Worm (Caenorhabditis elegans) whole organism, L2 larva: Measurements from ENCODE around the gene ife-5.

Experiments
- ceh-16 ChIP-seq: fragments of 150-350 bp; optimal IDR thresholded peaks from 2 replicates; lab custom pipeline; 2014; ENCODE audit warnings: missing biosample characterization, missing genetic modification characterization
- ceh-82 ChIP-seq: fragments of 150-350 bp; optimal IDR thresholded peaks from 2 replicates; lab custom pipeline; 2014; ENCODE audit warnings: missing biosample characterization, missing genetic modification characterization
- dmd-4 ChIP-seq: sonication (generic microtip); optimal IDR thresholded peaks from 2 replicates; lab custom pipeline; 2017; ENCODE audit warnings: missing biosample characterization, missing genetic modification characterization
- lin-11 ChIP-seq: fragments of 150-350 bp; sonication (generic microtip); optimal IDR thresholded peaks from 2 replicates; lab custom pipeline; 2014; ENCODE audit warnings: missing biosample characterization, missing genetic modification characterization, inconsistent platforms, mixed read lengths
- lin-39 ChIP-seq: fragments of 150-350 bp; optimal IDR thresholded peaks from 2 replicates; lab custom pipeline; 2014; ENCODE audit warnings: missing biosample characterization, missing genetic modification reagents, missing genetic modification characterization
- nhr-237 ChIP-seq: fragments of 150-350 bp; optimal IDR thresholded peaks from 2 replicates; lab custom pipeline; 2014; ENCODE audit warnings: missing biosample characterization, missing genetic modification characterization
- nhr-25 ChIP-seq: fragments of 150-350 bp; sonication (generic microtip); optimal IDR thresholded peaks from 3 replicates; lab custom pipeline; 2014; ENCODE audit warnings: missing biosample characterization, missing genetic modification characterization

DNA sequence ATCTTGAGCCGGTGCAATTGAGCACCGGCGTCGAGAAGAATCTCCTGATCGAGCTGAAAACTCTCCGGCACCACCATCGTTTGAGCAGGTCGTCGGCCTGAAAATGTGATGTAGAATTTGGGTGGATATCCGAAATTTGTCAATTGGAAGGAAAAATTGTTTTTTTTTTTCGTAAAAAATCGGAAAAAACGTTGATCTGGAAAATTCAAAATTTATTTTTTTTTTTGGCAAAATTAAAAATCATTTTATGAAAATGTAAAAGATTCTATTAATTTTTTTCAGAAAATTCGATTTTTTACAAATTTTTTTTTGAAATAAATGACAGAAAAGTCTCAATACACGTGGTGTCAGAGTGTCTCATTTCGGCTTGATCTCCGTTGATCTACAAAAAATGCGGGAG is 14.3 kb upstream of the ife-5 start, which contains the start of gene tric-1B.1:
- TF ChIP-seq nhr-237 (tag; lab: Kevin White, UChicago) (no peak), lin-39 (tag; lab: Kevin White, UChicago) (no peak), nhr-25 (tag; lab: Kevin White, UChicago) (no peak), lin-11 (tag; lab: Kevin White, UChicago) (no peak), ceh-82 (tag; lab: Kevin White, UChicago) (no peak), ceh-16 (tag; lab: Kevin White, UChicago) (no peak), dmd-4 (tag; lab: Kevin White, UChicago) (no peak)
